Fruit fly (Drosophila melanogaster) whole organism, embryonic: ENCODE data around the gene enc.
A peak's percentile ranks its signal among the peaks of the same experiment; 100 is the strongest.

Source experiments
- Blimp-1 ChIP-seq: fragments of 200-800 bp; sonication (Bioruptor generic); optimal IDR thresholded peaks from 3 replicates; lab custom pipeline; 2018; ENCODE audit warnings: missing biosample characterization, missing genetic modification characterization, mild to moderate bottlenecking, moderate library complexity, missing genetic modification reagents
- CG10209 ChIP-seq: fragments of 200-800 bp; sonication (Bioruptor generic); optimal IDR thresholded peaks from 3 replicates; lab custom pipeline; 2017; ENCODE audit warnings: missing biosample characterization, mild to moderate bottlenecking, missing genetic modification characterization, missing genetic modification reagents
- CG12769 ChIP-seq: fragments of 200-800 bp; sonication (Bioruptor generic); optimal IDR thresholded peaks from 2 replicates; lab custom pipeline; 2019; ENCODE audit warnings: missing biosample characterization, mild to moderate bottlenecking, missing genetic modification characterization, moderate library complexity
- CG14050 ChIP-seq: fragments of 200-800 bp; sonication (Bioruptor generic); IDR thresholded peaks from 3 replicates; pipeline ENCODE4 v1.3.6; 2022; ENCODE audit warnings: missing biosample characterization, missing genetic modification characterization
- CG17912 ChIP-seq: fragments of 200-800 bp; sonication (Bioruptor generic); optimal IDR thresholded peaks from 2 replicates; lab custom pipeline; 2018; ENCODE audit warnings: missing biosample characterization, mild to moderate bottlenecking, missing genetic modification characterization
- CG3065 ChIP-seq: fragments of 200-800 bp; sonication (Bioruptor generic); optimal IDR thresholded peaks from 2 replicates; lab custom pipeline; 2016; ENCODE audit warnings: missing biosample characterization, missing genetic modification characterization
- CG31388 ChIP-seq: fragments of 200-800 bp; sonication (Bioruptor generic); optimal IDR thresholded peaks from 2 replicates; lab custom pipeline; 2016; ENCODE audit warnings: missing biosample characterization, missing genetic modification characterization
- CG32532 ChIP-seq: fragments of 200-800 bp; sonication (Bioruptor generic); IDR thresholded peaks from 2 replicates; pipeline ENCODE4 v1.3.6; 2022; ENCODE audit warnings: missing biosample characterization, missing genetic modification characterization
- CG33557 ChIP-seq: fragments of 200-800 bp; sonication (Bioruptor generic); optimal IDR thresholded peaks from 2 replicates; lab custom pipeline; 2019; ENCODE audit warnings: missing biosample characterization, mild to moderate bottlenecking, missing genetic modification characterization, moderate library complexity
- CG3407 ChIP-seq: fragments of 200-800 bp; sonication (Bioruptor generic); optimal IDR thresholded peaks from 2 replicates; lab custom pipeline; 2018; ENCODE audit warnings: missing biosample characterization, mild to moderate bottlenecking, missing genetic modification characterization
- CG3838 ChIP-seq: fragments of 200-800 bp; sonication (Bioruptor generic); optimal IDR thresholded peaks from 3 replicates; lab custom pipeline; 2016; ENCODE audit warnings: missing biosample characterization, missing genetic modification characterization
- CG6813 ChIP-seq: fragments of 200-800 bp; sonication (Bioruptor generic); optimal IDR thresholded peaks from 2 replicates; lab custom pipeline; 2017; ENCODE audit warnings: missing biosample characterization, missing genetic modification characterization, mild to moderate bottlenecking, moderate library complexity, missing genetic modification reagents
- CG7745 ChIP-seq: fragments of 200-800 bp; sonication (Bioruptor generic); optimal IDR thresholded peaks from 2 replicates; lab custom pipeline; 2018; ENCODE audit warnings: missing biosample characterization, mild to moderate bottlenecking, missing genetic modification characterization, moderate library complexity
- CG7987 ChIP-seq: fragments of 200-800 bp; sonication (Bioruptor generic); optimal IDR thresholded peaks from 2 replicates; lab custom pipeline; 2018; ENCODE audit warnings: missing biosample characterization, mild to moderate bottlenecking, missing genetic modification characterization, moderate library complexity
- Chrac-16 ChIP-seq: fragments of 200-800 bp; sonication (Bioruptor generic); optimal IDR thresholded peaks from 3 replicates; lab custom pipeline; 2016; ENCODE audit warnings: missing biosample characterization, missing genetic modification characterization
- Dp ChIP-seq: fragments of 200-800 bp; sonication (Bioruptor generic); optimal IDR thresholded peaks from 2 replicates; lab custom pipeline; 2018; ENCODE audit warnings: missing biosample characterization, mild to moderate bottlenecking, missing genetic modification characterization, moderate library complexity
- E2f2 ChIP-seq: fragments of 200-800 bp; sonication (Bioruptor generic); IDR thresholded peaks from 2 replicates; pipeline ENCODE4 v1.3.6; 2022; ENCODE audit warnings: missing biosample characterization, missing genetic modification characterization
- Gug ChIP-seq: fragments of 200-800 bp; sonication (Bioruptor generic); IDR thresholded peaks from 4 replicates; pipeline ENCODE4 v1.3.6; 2022; ENCODE audit warnings: missing biosample characterization, missing genetic modification characterization
- H2.0 ChIP-seq: fragments of 200-800 bp; sonication (Bioruptor generic); IDR thresholded peaks from 2 replicates; pipeline ENCODE4 v1.3.6; 2022; ENCODE audit warnings: missing biosample characterization, missing genetic modification characterization
- Lhr ChIP-seq: fragments of 200-800 bp; sonication (Bioruptor generic); optimal IDR thresholded peaks from 3 replicates; lab custom pipeline; 2017; ENCODE audit warnings: mild to moderate bottlenecking, missing biosample characterization, missing genetic modification reagents, missing genetic modification characterization
- Max ChIP-seq: fragments of 200-800 bp; sonication (Bioruptor generic); optimal IDR thresholded peaks from 2 replicates; lab custom pipeline; 2016; ENCODE audit warnings: missing biosample characterization, mild to moderate bottlenecking, missing genetic modification characterization
- Neu2 ChIP-seq: fragments of 200-800 bp; sonication (Bioruptor generic); optimal IDR thresholded peaks from 3 replicates; lab custom pipeline; 2016; ENCODE audit warnings: missing biosample characterization, missing genetic modification characterization, borderline replicate concordance
- Opbp ChIP-seq: fragments of 200-800 bp; sonication (Bioruptor generic); IDR thresholded peaks from 3 replicates; pipeline ENCODE4 v1.3.6; 2022; ENCODE audit warnings: missing biosample characterization, missing genetic modification characterization; ENCODE audit not compliant: partially characterized antibody
- Side ChIP-seq: fragments of 200-800 bp; sonication (Bioruptor generic); optimal IDR thresholded peaks from 2 replicates; lab custom pipeline; 2016; ENCODE audit warnings: missing biosample characterization, missing genetic modification characterization
- Sox100B ChIP-seq: fragments of 200-800 bp; sonication (Bioruptor generic); optimal IDR thresholded peaks from 3 replicates; lab custom pipeline; 2018; ENCODE audit warnings: missing biosample characterization, mild to moderate bottlenecking, missing genetic modification characterization
- ase ChIP-seq: fragments of 200-800 bp; sonication (Bioruptor generic); IDR thresholded peaks from 3 replicates; pipeline ENCODE4 v1.3.6; 2022; ENCODE audit warnings: missing biosample characterization, missing genetic modification characterization
- bigmax ChIP-seq: fragments of 200-800 bp; sonication (Bioruptor generic); optimal IDR thresholded peaks from 2 replicates; lab custom pipeline; 2018; ENCODE audit warnings: missing biosample characterization, mild to moderate bottlenecking, missing genetic modification characterization
- caup ChIP-seq: fragments of 200-800 bp; sonication (Bioruptor generic); optimal IDR thresholded peaks from 3 replicates; lab custom pipeline; 2017; ENCODE audit warnings: missing biosample characterization, mild to moderate bottlenecking, missing genetic modification characterization, moderate library complexity; ENCODE audit not compliant: severe bottlenecking
- corto ChIP-seq: fragments of 200-800 bp; sonication (Bioruptor generic); optimal IDR thresholded peaks from 2 replicates; lab custom pipeline; 2016; ENCODE audit warnings: missing biosample characterization, mild to moderate bottlenecking, missing genetic modification characterization, moderate library complexity
- dmrt99B ChIP-seq: fragments of 200-800 bp; sonication (Bioruptor generic); optimal IDR thresholded peaks from 2 replicates; lab custom pipeline; 2018; ENCODE audit warnings: missing biosample characterization, mild to moderate bottlenecking, missing genetic modification characterization, moderate library complexity
- ems ChIP-seq: fragments of 200-800 bp; sonication (Bioruptor generic); optimal IDR thresholded peaks from 3 replicates; lab custom pipeline; 2016; ENCODE audit warnings: missing biosample characterization, missing genetic modification characterization
- eve ChIP-seq, 2 experiments: fragments of >200 bp; optimal IDR thresholded peaks; 2 replicates each; lab custom pipeline; 2017; ENCODE audit warnings: missing biosample characterization in 2 of 2, missing genetic modification characterization in 2 of 2
- gem ChIP-seq: fragments of 200-800 bp; sonication (Bioruptor generic); optimal IDR thresholded peaks from 2 replicates; lab custom pipeline; 2019; ENCODE audit warnings: missing biosample characterization, mild to moderate bottlenecking, missing genetic modification characterization, moderate library complexity
- gsb ChIP-seq: fragments of 200-800 bp; sonication (Bioruptor generic); IDR thresholded peaks from 2 replicates; pipeline ENCODE4 v1.3.6; 2022; ENCODE audit warnings: missing biosample characterization, missing genetic modification characterization
- hb ChIP-seq: fragments of 200-800 bp; sonication (Bioruptor generic); IDR thresholded peaks from 3 replicates; pipeline ENCODE4 v1.3.6; 2022; ENCODE audit warnings: missing biosample characterization, missing genetic modification characterization; ENCODE audit not compliant: partially characterized antibody
- her ChIP-seq: fragments of 200-800 bp; sonication (Bioruptor generic); optimal IDR thresholded peaks from 2 replicates; lab custom pipeline; 2016; ENCODE audit warnings: missing biosample characterization, missing genetic modification characterization
- p53 ChIP-seq: fragments of 200-800 bp; sonication (Bioruptor generic); optimal IDR thresholded peaks from 2 replicates; lab custom pipeline; 2016; ENCODE audit warnings: missing biosample characterization, missing genetic modification characterization
- pum ChIP-seq: fragments of 200-800 bp; sonication (Bioruptor generic); optimal IDR thresholded peaks from 2 replicates; lab custom pipeline; 2016; ENCODE audit warnings: missing biosample characterization, missing genetic modification characterization
- pzg ChIP-seq: fragments of 200-800 bp; sonication (Bioruptor generic); optimal IDR thresholded peaks from 3 replicates; lab custom pipeline; 2018; ENCODE audit warnings: missing biosample characterization, mild to moderate bottlenecking, missing genetic modification characterization, moderate library complexity
- ro ChIP-seq: fragments of 200-800 bp; sonication (Bioruptor generic); IDR thresholded peaks from 2 replicates; pipeline ENCODE4 v1.3.6; 2022; ENCODE audit warnings: missing biosample characterization, missing genetic modification characterization
- schlank ChIP-seq: fragments of 200-800 bp; sonication (Bioruptor generic); optimal IDR thresholded peaks from 2 replicates; lab custom pipeline; 2018; ENCODE audit warnings: missing biosample characterization, mild to moderate bottlenecking, missing genetic modification characterization
- sd ChIP-seq: fragments of 200-800 bp; sonication (Bioruptor generic); optimal IDR thresholded peaks from 3 replicates; lab custom pipeline; 2018; ENCODE audit warnings: missing biosample characterization, mild to moderate bottlenecking, missing genetic modification characterization, moderate library complexity
- sens ChIP-seq: fragments of 200-800 bp; sonication (Bioruptor generic); peaks from one replicate; lab custom pipeline; 2016; ENCODE audit warnings: missing biosample characterization, missing genetic modification characterization
- sens-2 ChIP-seq: fragments of 200-800 bp; sonication (Bioruptor generic); IDR thresholded peaks from 2 replicates; pipeline ENCODE4 v1.3.6; 2022; ENCODE audit warnings: missing biosample characterization, missing genetic modification characterization
- slp2 ChIP-seq: fragments of 200-800 bp; sonication (Bioruptor generic); optimal IDR thresholded peaks from 2 replicates; lab custom pipeline; 2016; ENCODE audit warnings: missing biosample characterization, missing genetic modification characterization
- sob ChIP-seq: fragments of 200-800 bp; sonication (Bioruptor generic); IDR thresholded peaks from 2 replicates; pipeline ENCODE4 v1.3.6; 2022; ENCODE audit warnings: missing biosample characterization, missing genetic modification characterization
- stwl ChIP-seq: fragments of 200-800 bp; sonication (Bioruptor generic); optimal IDR thresholded peaks from 3 replicates; lab custom pipeline; 2018; ENCODE audit warnings: missing biosample characterization, mild to moderate bottlenecking, missing genetic modification characterization, moderate library complexity
- z ChIP-seq: fragments of 200-800 bp; sonication (Bioruptor generic); IDR thresholded peaks from 3 replicates; pipeline ENCODE4 v1.3.6; 2022; ENCODE audit warnings: missing biosample characterization, missing genetic modification characterization

The enc gene

dm6 chr3L:3770823-3771222 lies 47.7 kb upstream of the enc start (continued):
- TF ChIP-seq CG6813 (GFP tag; lab: Kevin White, UChicago) = no peak

dm6 chr3L:3771406-3771935 lies 47.0 kb upstream of the enc start:
- no peak for TF ChIP-seq her (GFP tag; lab: Kevin White, UChicago)
- no peak for TF ChIP-seq hb (GFP tag; lab: Robert Waterston, UW)
- no peak for TF ChIP-seq CG31388 (GFP tag; lab: Kevin White, UChicago)
- no peak for TF ChIP-seq corto (GFP tag; lab: Kevin White, UChicago)
- peak; percentile 92 for TF ChIP-seq sob (GFP tag; lab: Robert Waterston, UW)
- no peak for TF ChIP-seq pzg (GFP tag; lab: Kevin White, UChicago)
- TF ChIP-seq sens-2 (GFP tag; lab: Robert Waterston, UW) = no peak
- TF ChIP-seq CG10209 (GFP tag; lab: Kevin White, UChicago) = peak; percentile 70
- TF ChIP-seq CG3065 (GFP tag; lab: Kevin White, UChicago) = no peak
- TF ChIP-seq slp2 = no peak
- no peak for TF ChIP-seq Lhr (GFP tag; lab: Kevin White, UChicago)
- peak; percentile 66; the same call in 2 of the 3 replicates for TF ChIP-seq CG14050 (GFP tag; lab: Robert Waterston, UW)
- peak; percentile 81 for TF ChIP-seq dmrt99B (tag; lab: Kevin White, UChicago)
- peak; percentile 53 for TF ChIP-seq Sox100B
- TF ChIP-seq schlank = no peak
- TF ChIP-seq CG3838 = no peak
- no peak for TF ChIP-seq bigmax (GFP tag; lab: Kevin White, UChicago)
- no peak for TF ChIP-seq CG17912 (GFP tag; lab: Kevin White, UChicago)
- TF ChIP-seq gem = peak; percentile 87
- peak; percentile 66 for TF ChIP-seq gsb
- TF ChIP-seq E2f2 = peak; percentile 55; the same call in 1 of the 2 replicates
- TF ChIP-seq Side (GFP tag; lab: Kevin White, UChicago) = no peak
- no peak for TF ChIP-seq CG7745
- TF ChIP-seq stwl (tag; lab: Kevin White, UChicago) = no peak
- peak; percentile 36 for TF ChIP-seq ems (GFP tag; lab: Kevin White, UChicago)
- no peak for TF ChIP-seq z
- TF ChIP-seq Chrac-16 = peak; percentile 57
- TF ChIP-seq Neu2 (GFP tag; lab: Kevin White, UChicago) = no peak
- TF ChIP-seq caup (GFP tag; lab: Kevin White, UChicago) = peak; percentile 74
- TF ChIP-seq ro = peak; percentile 52; the same call in 1 of the 2 replicates
- TF ChIP-seq sens (GFP tag; lab: Kevin White, UChicago) = peak; percentile 48
- peak; percentile 48 for TF ChIP-seq Blimp-1 (GFP tag; lab: Kevin White, UChicago)
- TF ChIP-seq Gug (GFP tag; lab: Robert Waterston, UW) = peak; percentile 64
- TF ChIP-seq ase = peak; percentile 74; the same call in 2 of the 3 replicates
- TF ChIP-seq CG32532 (GFP tag; lab: Robert Waterston, UW) = peak; percentile 96
- no peak for TF ChIP-seq p53 (GFP tag; lab: Kevin White, UChicago)
- peak; percentile 36 for TF ChIP-seq Max
- peak; percentile 72 for TF ChIP-seq sd (tag; lab: Kevin White, UChicago)
- peak; percentile 78 for TF ChIP-seq H2.0 (GFP tag; lab: Robert Waterston, UW)
- no peak for TF ChIP-seq pum (GFP tag; lab: Kevin White, UChicago)
- no peak for TF ChIP-seq CG33557 (GFP tag; lab: Kevin White, UChicago)
- TF ChIP-seq Opbp (GFP tag; lab: Robert Waterston, UW) = no peak
- TF ChIP-seq CG3407 (GFP tag; lab: Kevin White, UChicago) = no peak
- TF ChIP-seq eve (GFP tag; optimal IDR thresholded peaks at IDR 0.05; lab: Kevin White, UChicago) = no peak
- TF ChIP-seq Dp (GFP tag; lab: Kevin White, UChicago) = no peak
- no peak for TF ChIP-seq CG12769
- TF ChIP-seq CG7987 (GFP tag; lab: Kevin White, UChicago) = peak; percentile 18
